Fruit fly (Drosophila melanogaster) whole organism, embryonic: ENCODE results near the gene Syx8.

ENCODE experiments used
- B-H2 ChIP-seq: fragments of 200-800 bp; sonication (Bioruptor generic); optimal IDR thresholded peaks from 2 replicates; lab custom pipeline; 2018; ENCODE audit warnings: missing biosample characterization, mild to moderate bottlenecking, missing genetic modification characterization
- BEAF-32 ChIP-seq: fragments of 200-800 bp; sonication (Bioruptor generic); optimal IDR thresholded peaks from 3 replicates; lab custom pipeline; 2017; ENCODE audit warnings: missing biosample characterization, missing genetic modification characterization, mild to moderate bottlenecking, moderate library complexity, missing genetic modification reagents
- Blimp-1 ChIP-seq: fragments of 200-800 bp; sonication (Bioruptor generic); optimal IDR thresholded peaks from 3 replicates; lab custom pipeline; 2018; ENCODE audit warnings: missing biosample characterization, missing genetic modification characterization, mild to moderate bottlenecking, moderate library complexity, missing genetic modification reagents
- CG10274 ChIP-seq: fragments of 200-800 bp; sonication (Bioruptor generic); optimal IDR thresholded peaks from 3 replicates; lab custom pipeline; 2017; ENCODE audit warnings: missing biosample characterization, mild to moderate bottlenecking, missing genetic modification characterization
- CG10462 ChIP-seq: fragments of 200-800 bp; sonication (Bioruptor generic); optimal IDR thresholded peaks from 2 replicates; lab custom pipeline; 2016; ENCODE audit warnings: missing biosample characterization, missing genetic modification characterization
- CG12659 ChIP-seq: fragments of 200-800 bp; sonication (Bioruptor generic); optimal IDR thresholded peaks from 3 replicates; lab custom pipeline; 2017; ENCODE audit warnings: mild to moderate bottlenecking, missing biosample characterization, missing genetic modification reagents, missing genetic modification characterization
- CG13424 ChIP-seq: fragments of 200-800 bp; sonication (Bioruptor generic); optimal IDR thresholded peaks from 2 replicates; lab custom pipeline; 2019; ENCODE audit warnings: missing biosample characterization, mild to moderate bottlenecking, missing genetic modification characterization, moderate library complexity
- CG13624 ChIP-seq: fragments of 200-800 bp; sonication (Bioruptor generic); optimal IDR thresholded peaks from 2 replicates; lab custom pipeline; 2016; ENCODE audit warnings: missing biosample characterization, missing genetic modification characterization
- CG14710 ChIP-seq: fragments of 200-800 bp; sonication (Bioruptor generic); optimal IDR thresholded peaks from 3 replicates; lab custom pipeline; 2019; ENCODE audit warnings: missing biosample characterization, mild to moderate bottlenecking, missing genetic modification characterization, moderate library complexity
- CG17361 ChIP-seq: fragments of 200-800 bp; sonication (Bioruptor generic); IDR thresholded peaks from 3 replicates; pipeline ENCODE4 v1.3.6; 2022; ENCODE audit warnings: missing biosample characterization, missing genetic modification characterization
- CG2116 ChIP-seq: fragments of 200-800 bp; sonication (Bioruptor generic); optimal IDR thresholded peaks from 3 replicates; lab custom pipeline; 2018; ENCODE audit warnings: missing biosample characterization, mild to moderate bottlenecking, missing genetic modification characterization
- CG2712 ChIP-seq: fragments of 200-800 bp; optimal IDR thresholded peaks from 3 replicates; lab custom pipeline; 2019; ENCODE audit warnings: missing biosample characterization, mild to moderate bottlenecking, missing genetic modification characterization, moderate library complexity
- CG3281 ChIP-seq: fragments of 200-800 bp; sonication (Bioruptor generic); optimal IDR thresholded peaks from 3 replicates; lab custom pipeline; 2017; ENCODE audit warnings: missing biosample characterization, mild to moderate bottlenecking, missing genetic modification characterization
- CG34422 ChIP-seq: fragments of 200-800 bp; sonication (Bioruptor generic); IDR thresholded peaks from 3 replicates; pipeline ENCODE4 v1.3.6; 2022; ENCODE audit warnings: missing biosample characterization, missing genetic modification characterization
- CG3726 ChIP-seq: fragments of 200-800 bp; sonication (Bioruptor generic); IDR thresholded peaks from 3 replicates; pipeline ENCODE4, ENCODE4 v1.3.6; 2022; ENCODE audit warnings: missing biosample characterization, missing genetic modification characterization
- CG3995 ChIP-seq: fragments of 200-800 bp; sonication (Bioruptor generic); optimal IDR thresholded peaks from 3 replicates; lab custom pipeline; 2016; ENCODE audit warnings: missing biosample characterization, missing genetic modification characterization
- CG4282 ChIP-seq: fragments of 200-800 bp; sonication (Bioruptor generic); optimal IDR thresholded peaks from 2 replicates; lab custom pipeline; 2016; ENCODE audit warnings: missing biosample characterization, missing genetic modification characterization
- CG4854 ChIP-seq: fragments of 200-800 bp; sonication (Bioruptor generic); optimal IDR thresholded peaks from 2 replicates; lab custom pipeline; 2016; ENCODE audit warnings: missing biosample characterization, missing genetic modification characterization, inconsistent platforms
- CG5953 ChIP-seq: fragments of 200-800 bp; sonication (Bioruptor generic); IDR thresholded peaks from 2 replicates; pipeline ENCODE4 v1.3.6; 2022; ENCODE audit warnings: missing biosample characterization, missing genetic modification characterization
- CG6272 ChIP-seq: fragments of 200-800 bp; sonication (Bioruptor generic); IDR thresholded peaks from 2 replicates; pipeline ENCODE4 v1.3.6; 2022; ENCODE audit warnings: missing biosample characterization, missing genetic modification characterization
- CG7963 ChIP-seq: fragments of 200-800 bp; sonication (Bioruptor generic); IDR thresholded peaks from 3 replicates; pipeline ENCODE4 v1.3.6; 2022; ENCODE audit warnings: missing biosample characterization, missing genetic modification characterization; ENCODE audit not compliant: partially characterized antibody
- CG8290 ChIP-seq, 3 experiments: fragments of 200-800 bp; sonication (Bioruptor generic); optimal IDR thresholded peaks; 2 replicates each; lab custom pipeline; 2016 to 2019; ENCODE audit warnings: missing biosample characterization in 3 of 3, missing genetic modification characterization in 3 of 3, mild to moderate bottlenecking in 2 of 3, moderate library complexity in 1 of 3
- CG9215 ChIP-seq: fragments of 200-800 bp; sonication (Bioruptor generic); IDR thresholded peaks from 2 replicates; pipeline ENCODE4 v1.3.6; 2022; ENCODE audit warnings: missing biosample characterization, missing genetic modification characterization
- CG9817 ChIP-seq: fragments of 200-800 bp; sonication (Bioruptor generic); optimal IDR thresholded peaks from 2 replicates; lab custom pipeline; 2018; ENCODE audit warnings: missing biosample characterization, mild to moderate bottlenecking, missing genetic modification characterization, moderate library complexity
- Dbx ChIP-seq: fragments of 200-800 bp; sonication (Bioruptor generic); IDR thresholded peaks from 3 replicates; pipeline ENCODE4 v1.3.6; 2022; ENCODE audit warnings: missing biosample characterization, missing genetic modification characterization
- Dek ChIP-seq: fragments of 200-800 bp; sonication (Bioruptor generic); optimal IDR thresholded peaks from 3 replicates; lab custom pipeline; 2019; ENCODE audit warnings: missing biosample characterization, mild to moderate bottlenecking, missing genetic modification characterization, moderate library complexity
- Ets97D ChIP-seq: fragments of 200-800 bp; sonication (Bioruptor generic); optimal IDR thresholded peaks from 3 replicates; lab custom pipeline; 2016; ENCODE audit warnings: missing biosample characterization, missing genetic modification characterization
- Gsc ChIP-seq: fragments of 200-800 bp; sonication (Bioruptor generic); IDR thresholded peaks from 2 replicates; pipeline ENCODE4 v1.3.6; 2022; ENCODE audit warnings: missing biosample characterization, missing genetic modification characterization
- Med ChIP-seq: fragments of 200-800 bp; sonication (Bioruptor generic); peaks from one replicate; lab custom pipeline; 2016; ENCODE audit warnings: missing biosample characterization, missing genetic modification characterization, mild to moderate bottlenecking, inconsistent platforms, moderate library complexity
- Meics ChIP-seq: fragments of 200-800 bp; sonication (Bioruptor generic); optimal IDR thresholded peaks from 2 replicates; lab custom pipeline; 2017; ENCODE audit warnings: missing biosample characterization, mild to moderate bottlenecking, missing genetic modification characterization
- Xrp1 ChIP-seq: fragments of 200-800 bp; sonication (Bioruptor generic); IDR thresholded peaks from 2 replicates; pipeline ENCODE4 v1.3.6; 2022; ENCODE audit warnings: missing biosample characterization, missing genetic modification characterization
- ac ChIP-seq: fragments of 200-800 bp; sonication (Bioruptor generic); optimal IDR thresholded peaks from 3 replicates; lab custom pipeline; 2017; ENCODE audit warnings: missing biosample characterization, mild to moderate bottlenecking, missing genetic modification characterization
- bab2 ChIP-seq: fragments of 200-800 bp; sonication (Bioruptor generic); optimal IDR thresholded peaks from 2 replicates; lab custom pipeline; 2016; ENCODE audit warnings: missing biosample characterization, missing genetic modification characterization
- caup ChIP-seq: fragments of 200-800 bp; sonication (Bioruptor generic); optimal IDR thresholded peaks from 3 replicates; lab custom pipeline; 2017; ENCODE audit warnings: missing biosample characterization, mild to moderate bottlenecking, missing genetic modification characterization, moderate library complexity; ENCODE audit not compliant: severe bottlenecking
- crp ChIP-seq, 2 experiments: fragments of 200-800 bp; sonication (Bioruptor generic); optimal IDR thresholded peaks; 2 replicates in 1 of 2; 3 replicates in 1 of 2; lab custom pipeline; 2017; ENCODE audit warnings: missing biosample characterization in 2 of 2, missing genetic modification characterization in 2 of 2, mild to moderate bottlenecking in 1 of 2, moderate library complexity in 1 of 2
- dimm ChIP-seq: fragments of 200-800 bp; sonication (Bioruptor generic); IDR thresholded peaks from 2 replicates; pipeline ENCODE4 v1.3.6; 2022; ENCODE audit warnings: missing biosample characterization, missing genetic modification characterization
- dm ChIP-seq: fragments of 200-800 bp; sonication (Bioruptor generic); optimal IDR thresholded peaks from 3 replicates; lab custom pipeline; 2016; ENCODE audit warnings: missing biosample characterization, missing genetic modification characterization
- fu2 ChIP-seq: fragments of 200-800 bp; sonication (Bioruptor generic); optimal IDR thresholded peaks from 2 replicates; lab custom pipeline; 2016; ENCODE audit warnings: missing biosample characterization, missing genetic modification characterization
- grn ChIP-seq: fragments of 200-800 bp; sonication (Bioruptor generic); optimal IDR thresholded peaks from 3 replicates; lab custom pipeline; 2017; ENCODE audit warnings: missing biosample characterization, missing genetic modification characterization
- her ChIP-seq: fragments of 200-800 bp; sonication (Bioruptor generic); optimal IDR thresholded peaks from 2 replicates; lab custom pipeline; 2016; ENCODE audit warnings: missing biosample characterization, missing genetic modification characterization
- inv ChIP-seq: fragments of 200-800 bp; sonication (Bioruptor generic); IDR thresholded peaks from 2 replicates; pipeline ENCODE4 v1.3.6; 2022; ENCODE audit warnings: missing biosample characterization, missing genetic modification characterization; ENCODE audit not compliant: partially characterized antibody
- nau ChIP-seq: fragments of 200-800 bp; sonication (Bioruptor generic); optimal IDR thresholded peaks from 3 replicates; lab custom pipeline; 2017; ENCODE audit warnings: missing biosample characterization, mild to moderate bottlenecking, missing genetic modification characterization, missing genetic modification reagents
- pan ChIP-seq, 4 experiments: fragments of >200 bp in 3 of 4; fragments of 200-800 bp in 1 of 4; sonication (Bioruptor generic) in 1 of 4; optimal IDR thresholded peaks in 3 of 4; IDR thresholded peaks in 1 of 4; 2 replicates each; pipeline versions ENCODE4 v1.3.6 to Lab custom; 2017 to 2022; ENCODE audit warnings: missing biosample characterization in 2 of 4, missing genetic modification characterization in 2 of 4, mixed read lengths in 1 of 4
- pho ChIP-seq: fragments of 200-800 bp; sonication (Bioruptor generic); optimal IDR thresholded peaks from 2 replicates; lab custom pipeline; 2016; ENCODE audit warnings: missing biosample characterization, missing genetic modification characterization
- pum ChIP-seq: fragments of 200-800 bp; sonication (Bioruptor generic); optimal IDR thresholded peaks from 2 replicates; lab custom pipeline; 2016; ENCODE audit warnings: missing biosample characterization, missing genetic modification characterization
- pzg ChIP-seq: fragments of 200-800 bp; sonication (Bioruptor generic); optimal IDR thresholded peaks from 3 replicates; lab custom pipeline; 2018; ENCODE audit warnings: missing biosample characterization, mild to moderate bottlenecking, missing genetic modification characterization, moderate library complexity
- tna ChIP-seq: fragments of 200-800 bp; sonication (Bioruptor generic); IDR thresholded peaks from 2 replicates; pipeline ENCODE4 v1.3.6; 2022; ENCODE audit warnings: missing biosample characterization, missing genetic modification characterization; ENCODE audit not compliant: partially characterized antibody
- usp ChIP-seq: fragments of >200 bp; optimal IDR thresholded peaks from 2 replicates; lab custom pipeline; 2017; ENCODE audit warnings: missing biosample characterization, missing genetic modification characterization

Syx8 gene

DNA sequence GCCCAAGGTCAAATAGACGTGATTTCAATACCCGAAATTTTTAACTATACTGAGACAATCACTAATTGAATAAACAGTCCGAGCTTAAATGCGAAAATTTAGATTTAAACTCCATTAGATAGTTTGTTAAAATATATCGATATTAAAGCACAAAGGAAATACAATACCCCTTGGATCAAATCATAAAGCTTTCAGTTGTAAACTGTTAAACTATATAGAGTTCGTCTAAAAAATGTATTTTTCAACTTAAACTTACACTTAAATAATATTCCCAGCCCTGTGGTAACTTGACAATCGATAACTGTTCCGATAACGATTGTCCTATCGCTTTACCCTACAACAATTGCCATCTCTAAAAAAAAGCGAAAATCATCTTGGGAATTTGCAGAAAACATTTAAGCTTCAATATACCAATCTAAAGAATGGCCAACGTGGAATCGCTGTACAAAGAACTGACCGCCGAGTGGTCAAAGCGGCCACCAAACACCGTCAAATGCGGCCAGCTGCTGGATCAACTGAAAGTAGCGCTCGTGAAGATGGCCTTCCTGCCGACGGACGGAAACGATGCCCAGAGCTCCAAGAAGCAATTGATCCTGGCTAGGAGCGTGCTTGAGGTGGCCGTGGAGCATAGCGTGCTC, 4.1 kb downstream of the Syx8 start, which contains the start of gene Rpn12 (continued):
- TF ChIP-seq pho (GFP tag; lab: Kevin White, UChicago) (peak; percentile 48), CG2116 (GFP tag; lab: Kevin White, UChicago) (peak; percentile 75), Dek (peak; percentile 7), B-H2 (GFP tag; lab: Kevin White, UChicago) (peak; percentile 34), dm (GFP tag; lab: Kevin White, UChicago) (peak; percentile 31), CG10274 (no peak), fu2 (GFP tag; lab: Kevin White, UChicago) (peak; percentile 24), pzg (GFP tag; lab: Kevin White, UChicago) (peak; percentile 58), CG13624 (GFP tag; lab: Kevin White, UChicago) (peak; percentile 43), nau (no peak), Ets97D (GFP tag; lab: Kevin White, UChicago) (peak; percentile 1), tna (GFP tag; lab: Robert Waterston, UW) (peak; percentile 80), caup (no peak), crp (GFP tag; optimal IDR thresholded peaks at IDR 0.05; lab: Kevin White, UChicago) (peak in 1 of 2 experiments; percentile 4), usp (GFP tag; lab: Kevin White, UChicago) (no peak), CG3995 (peak; percentile 70), CG6272 (GFP tag; lab: Robert Waterston, UW) (no peak), pum (peak; percentile 10), CG3281 (peak; percentile 20), CG4854 (GFP tag; lab: Kevin White, UChicago) (no peak), Med (GFP tag; lab: Kevin White, UChicago) (peak; percentile 76), CG2712 (tag; lab: Kevin White, UChicago) (peak; percentile 43), CG13424 (peak; percentile 61), dimm (no peak), CG3726 (GFP tag; lab: Robert Waterston, UW) (no peak), CG8290 (GFP tag; optimal IDR thresholded peaks at IDR 0.05; lab: Kevin White, UChicago) (peak; percentile 28), CG8290 (tag; optimal IDR thresholded peaks at IDR 0.05; lab: Kevin White, UChicago) (peak in 1 of 2 experiments; percentile 52), CG12659 (peak; percentile 43), CG14710 (peak; percentile 38), bab2 (GFP tag; lab: Kevin White, UChicago) (peak; percentile 17), CG4282 (GFP tag; lab: Kevin White, UChicago) (no peak), pan (optimal IDR thresholded peaks at IDR 0.05; lab: Kevin White, UChicago) (no peak), pan (GFP tag; optimal IDR thresholded peaks at IDR 0.05 in 1 of 2, IDR thresholded peaks at IDR 0.05 in 1 of 2) (peak in 1 of 2 experiments; percentile 50), BEAF-32 (peak; percentile 79), ac (GFP tag; lab: Kevin White, UChicago) (no peak), CG5953 (GFP tag; lab: Robert Waterston, UW) (no peak), CG9215 (GFP tag; lab: Robert Waterston, UW) (no peak), Blimp-1 (GFP tag; lab: Kevin White, UChicago) (peak; percentile 53), CG9817 (tag; lab: Kevin White, UChicago) (peak; percentile 40), CG34422 (GFP tag; lab: Robert Waterston, UW) (no peak), Gsc (no peak), Xrp1 (GFP tag; lab: Robert Waterston, UW) (peak; percentile 39; the same call in 1 of the 2 replicates), CG17361 (GFP tag; lab: Robert Waterston, UW) (peak; percentile 55; the same call in 2 of the 3 replicates), Dbx (peak; percentile 21; the same call in 1 of the 3 replicates), Meics (GFP tag; lab: Kevin White, UChicago) (peak; percentile 26), grn (GFP tag; lab: Kevin White, UChicago) (no peak), her (GFP tag; lab: Kevin White, UChicago) (peak; percentile 35), inv (GFP tag; lab: Robert Waterston, UW) (peak; percentile 51), CG10462 (GFP tag; lab: Kevin White, UChicago) (no peak), CG7963 (GFP tag; lab: Robert Waterston, UW) (peak; percentile 74; the same call in 2 of the 3 replicates)
